Fruit fly (Drosophila melanogaster): Measurements from ENCODE around the gene CG9044.

CG9044 gene

dm6 chr2L:5981433-5982333 is 32.4 kb downstream of the CG9044 start, which contains the start of gene eIF4A (continued):
- TF ChIP-seq CG6792 (GFP tag; optimal IDR thresholded peaks at IDR 0.05), result no peak
- TF ChIP-seq pdm3 (GFP tag; optimal IDR thresholded peaks at IDR 0.05), result no peak
- peak; percentile 0 for TF ChIP-seq CG31627 (GFP tag; optimal IDR thresholded peaks at IDR 0.05)
- TF ChIP-seq OdsH (GFP tag; optimal IDR thresholded peaks at IDR 0.05), result no peak
- TF ChIP-seq CG1621 (tag; optimal IDR thresholded peaks at IDR 0.05), result no peak
- no peak for TF ChIP-seq Eip75B (GFP tag; optimal IDR thresholded peaks at IDR 0.05)
- peak; percentile 15 for TF ChIP-seq CG3919 (GFP tag; optimal IDR thresholded peaks at IDR 0.05)
- TF ChIP-seq CG8632 (GFP tag; optimal IDR thresholded peaks at IDR 0.05), result no peak
- no peak for TF ChIP-seq CG4318 (GFP tag; optimal IDR thresholded peaks at IDR 0.05)
- TF ChIP-seq lz (GFP tag; optimal IDR thresholded peaks at IDR 0.05), result peak; percentile 1
- TF ChIP-seq dac (GFP tag; optimal IDR thresholded peaks at IDR 0.05), result no peak
- peak; percentile 64 for TF ChIP-seq Eip78C (GFP tag)
- TF ChIP-seq CG10631 (GFP tag; optimal IDR thresholded peaks at IDR 0.05), result no peak
- no peak for TF ChIP-seq cyc (GFP tag; optimal IDR thresholded peaks at IDR 0.05)
- TF ChIP-seq net (GFP tag; optimal IDR thresholded peaks at IDR 0.05), result no peak

- TF ChIP-seq CG1621 (tag; optimal IDR thresholded peaks at IDR 0.05), result peak; percentile 88
- peak; percentile 95 for TF ChIP-seq achi (GFP tag; optimal IDR thresholded peaks at IDR 0.05)
- peak; percentile 53 for TF ChIP-seq CG11902 (GFP tag; optimal IDR thresholded peaks at IDR 0.05)
- no peak for TF ChIP-seq CG6163 (GFP tag; IDR thresholded peaks at IDR 0.05)
- TF ChIP-seq CG16779 (tag; optimal IDR thresholded peaks at IDR 0.05), result peak; percentile 24
- no peak for TF ChIP-seq CG8119 (GFP tag; IDR thresholded peaks at IDR 0.05)
- TF ChIP-seq Ets21C (GFP tag; optimal IDR thresholded peaks at IDR 0.05), result no peak
- no peak for TF ChIP-seq fd85E (GFP tag; optimal IDR thresholded peaks at IDR 0.05)
- peak; percentile 29 for TF ChIP-seq Ets96B (tag; optimal IDR thresholded peaks at IDR 0.05)
- TF ChIP-seq Hr4 (GFP tag; optimal IDR thresholded peaks at IDR 0.05), result peak; percentile 14
- TF ChIP-seq Eip93F (GFP tag; optimal IDR thresholded peaks at IDR 0.05), result no peak
- TF ChIP-seq Eip75B (GFP tag; optimal IDR thresholded peaks at IDR 0.05), result peak; percentile 48
- TF ChIP-seq Gug (GFP tag; IDR thresholded peaks at IDR 0.05), result no peak
- TF ChIP-seq vri (GFP tag; optimal IDR thresholded peaks at IDR 0.05), result peak; percentile 92
- peak; percentile 34 for TF ChIP-seq cyc (GFP tag; optimal IDR thresholded peaks at IDR 0.05)
- TF ChIP-seq Lpt (GFP tag; optimal IDR thresholded peaks at IDR 0.05), result peak; percentile 2
- TF ChIP-seq CG32006 (GFP tag; optimal IDR thresholded peaks at IDR 0.05), result peak; percentile 16
- TF ChIP-seq net (GFP tag; optimal IDR thresholded peaks at IDR 0.05), result peak; percentile 32
- TF ChIP-seq svp (GFP tag), result peak; percentile 92
- TF ChIP-seq CG4318 (GFP tag; optimal IDR thresholded peaks at IDR 0.05), result no peak
- peak; percentile 22 for TF ChIP-seq Smox (GFP tag; optimal IDR thresholded peaks at IDR 0.05)
- TF ChIP-seq dac (GFP tag; optimal IDR thresholded peaks at IDR 0.05), result no peak
- TF ChIP-seq fkh (GFP tag; optimal IDR thresholded peaks at IDR 0.05), result peak; percentile 72
- TF ChIP-seq CG10631 (GFP tag; optimal IDR thresholded peaks at IDR 0.05), result no peak
- TF ChIP-seq Met (GFP tag; optimal IDR thresholded peaks at IDR 0.05), result peak; percentile 22
- TF ChIP-seq CG15336 (GFP tag; IDR thresholded peaks at IDR 0.05), result no peak
- TF ChIP-seq fd59A (GFP tag; optimal IDR thresholded peaks at IDR 0.05), result peak; percentile 33
- peak; percentile 45 for TF ChIP-seq lz (GFP tag; optimal IDR thresholded peaks at IDR 0.05)
- no peak for TF ChIP-seq CG6276 (GFP tag; optimal IDR thresholded peaks at IDR 0.05)
- peak; percentile 57 for TF ChIP-seq CG3919 (GFP tag; optimal IDR thresholded peaks at IDR 0.05)
- peak; percentile 35 for TF ChIP-seq topi (GFP tag; optimal IDR thresholded peaks at IDR 0.05)
- TF ChIP-seq Sox14 (GFP tag; optimal IDR thresholded peaks at IDR 0.05), result peak; percentile 51
- TF ChIP-seq OdsH (GFP tag; optimal IDR thresholded peaks at IDR 0.05), result peak; percentile 23
- TF ChIP-seq CG11294 (GFP tag; IDR thresholded peaks at IDR 0.05), result no peak
- TF ChIP-seq dsx (GFP tag; optimal IDR thresholded peaks at IDR 0.05; ENCODE audit: poor library complexity, severe bottlenecking), result peak; percentile 45
- no peak for TF ChIP-seq Sox102F (GFP tag; optimal IDR thresholded peaks at IDR 0.05)
- peak; percentile 28 for TF ChIP-seq CG9139 (GFP tag; optimal IDR thresholded peaks at IDR 0.05)
- TF ChIP-seq CG6792 (GFP tag; optimal IDR thresholded peaks at IDR 0.05), result peak; percentile 2
- no peak for TF ChIP-seq Hr38 (GFP tag; optimal IDR thresholded peaks at IDR 0.05)
- peak; percentile 86 for TF ChIP-seq Eip78C (GFP tag)
- TF ChIP-seq Blimp-1 (GFP tag; optimal IDR thresholded peaks at IDR 0.05), result no peak
- TF ChIP-seq spab (GFP tag; optimal IDR thresholded peaks at IDR 0.05), result no peak
- no peak for TF ChIP-seq acj6 (GFP tag; optimal IDR thresholded peaks at IDR 0.05)
Observed at dm6 chr2L:5982334-5982987, 33.2 kb downstream of the CG9044 start.
